Fruit fly (Drosophila melanogaster): ENCODE results near the gene wam.

DNA sequence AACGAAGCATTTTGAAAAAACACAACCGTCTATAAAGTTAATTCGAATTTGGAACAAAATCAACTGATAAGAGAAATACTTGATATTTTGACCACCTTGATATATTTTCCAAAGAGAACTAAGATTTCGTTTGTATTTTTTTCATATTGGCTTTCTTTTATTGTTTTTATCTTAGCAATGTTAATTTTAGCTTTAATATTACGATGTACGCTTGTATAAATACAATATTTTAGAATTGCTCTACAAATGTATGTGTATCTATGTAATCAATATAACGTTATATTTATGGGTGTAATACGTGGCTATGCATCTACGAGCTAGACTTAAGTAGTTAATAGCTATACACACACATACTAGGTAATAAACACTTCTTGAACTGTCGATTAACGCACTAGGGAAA lies 2.2 kb upstream of the wam start, which contains the start of gene bb8:
- no peak for TF ChIP-seq HLH106 (tag; optimal IDR thresholded peaks at IDR 0.05)
- TF ChIP-seq Dif (GFP tag; optimal IDR thresholded peaks at IDR 0.05; ENCODE audit: partially characterized antibody), result no peak
- TF ChIP-seq jim (GFP tag; optimal IDR thresholded peaks at IDR 0.05), result no peak
- no peak for TF ChIP-seq GATAd (GFP tag; optimal IDR thresholded peaks at IDR 0.05)
- TF ChIP-seq Myc (optimal IDR thresholded peaks at IDR 0.05), result no peak
- no peak for TF ChIP-seq Dfd (GFP tag; optimal IDR thresholded peaks at IDR 0.05)
